Worm (Caenorhabditis elegans) whole organism, L3 larva: Measurements from ENCODE around the gene T14G8.6.

Experiments used
- aly-2 ChIP-seq: fragments of 150-350 bp; optimal IDR thresholded peaks from 2 replicates; lab custom pipeline; 2014; ENCODE audit warnings: missing biosample characterization, missing genetic modification characterization
- ama-1 ChIP-seq: fragments of 150-350 bp; optimal IDR thresholded peaks from 2 replicates; lab custom pipeline; 2018
- ceh-28 ChIP-seq: fragments of 150-350 bp; optimal IDR thresholded peaks from 2 replicates; lab custom pipeline; 2014; ENCODE audit warnings: missing biosample characterization, missing genetic modification reagents, missing genetic modification characterization
- egl-27 ChIP-seq: sonication (generic microtip); optimal IDR thresholded peaks from 4 replicates; lab custom pipeline; 2017; ENCODE audit warnings: missing biosample characterization, missing genetic modification reagents, missing genetic modification characterization
- egl-5 ChIP-seq: fragments of 150-350 bp; optimal IDR thresholded peaks from 2 replicates; lab custom pipeline; 2017; ENCODE audit warnings: missing biosample characterization, missing genetic modification reagents, missing genetic modification characterization, inconsistent platforms
- elt-1 ChIP-seq: fragments of 150-350 bp; optimal IDR thresholded peaks from 2 replicates; lab custom pipeline; 2014; ENCODE audit warnings: missing biosample characterization, missing genetic modification characterization
- elt-2 ChIP-seq: sonication (generic microtip); optimal IDR thresholded peaks from 2 replicates; lab custom pipeline; 2016; ENCODE audit warnings: missing genetic modification reagents, mild to moderate bottlenecking, missing genetic modification characterization, missing compliant biosample characterization
- elt-3 ChIP-seq, 3 experiments: fragments of 150-350 bp in 1 of 3; sonication (generic microtip) in 2 of 3; optimal IDR thresholded peaks; 2 replicates in 2 of 3; 4 replicates in 1 of 3; lab custom pipeline; 2014 to 2017; ENCODE audit warnings: missing biosample characterization in 3 of 3, missing genetic modification characterization in 3 of 3
- eor-1 ChIP-seq, 2 experiments: fragments of 150-350 bp; optimal IDR thresholded peaks; 2 replicates each; lab custom pipeline; 2014 to 2018; ENCODE audit warnings: missing biosample characterization in 2 of 2, missing genetic modification characterization in 2 of 2
- fkh-10 ChIP-seq: sonication (generic microtip); optimal IDR thresholded peaks from 2 replicates; lab custom pipeline; 2017; ENCODE audit warnings: missing biosample characterization, missing genetic modification reagents, missing genetic modification characterization
- fkh-2 ChIP-seq: fragments of 150-350 bp; optimal IDR thresholded peaks from 2 replicates; lab custom pipeline; 2014; ENCODE audit warnings: missing biosample characterization, missing genetic modification reagents, missing genetic modification characterization
- fos-1 ChIP-seq: fragments of 150-350 bp; optimal IDR thresholded peaks from 2 replicates; lab custom pipeline; 2014; ENCODE audit warnings: missing biosample characterization, missing genetic modification characterization
- jun-1 ChIP-seq: fragments of 150-350 bp; optimal IDR thresholded peaks from 2 replicates; lab custom pipeline; 2014; ENCODE audit warnings: missing biosample characterization, missing genetic modification reagents, missing genetic modification characterization
- lsy-12 ChIP-seq: sonication (generic microtip); optimal IDR thresholded peaks from 2 replicates; lab custom pipeline; 2016; ENCODE audit warnings: mild to moderate bottlenecking, missing genetic modification characterization, missing compliant biosample characterization
- mml-1 ChIP-seq: fragments of 150-350 bp; sonication (generic microtip); optimal IDR thresholded peaks from 3 replicates; lab custom pipeline; 2014; ENCODE audit warnings: missing biosample characterization, missing genetic modification characterization
- nhr-12 ChIP-seq: fragments of 150-350 bp; optimal IDR thresholded peaks from 2 replicates; lab custom pipeline; 2014; ENCODE audit warnings: missing biosample characterization, missing genetic modification characterization
- nhr-237 ChIP-seq: fragments of 150-350 bp; optimal IDR thresholded peaks from 2 replicates; lab custom pipeline; 2014; ENCODE audit warnings: missing biosample characterization, missing genetic modification characterization
- nhr-67 ChIP-seq: fragments of 150-350 bp; optimal IDR thresholded peaks from 2 replicates; lab custom pipeline; 2014; ENCODE audit warnings: missing biosample characterization, missing genetic modification characterization
- pha-4 ChIP-seq: fragments of 150-350 bp; optimal IDR thresholded peaks from 2 replicates; lab custom pipeline; 2014; ENCODE audit warnings: missing biosample characterization, missing genetic modification reagents, missing genetic modification characterization
- pqm-1 ChIP-seq: fragments of 150-350 bp; optimal IDR thresholded peaks from 2 replicates; lab custom pipeline; 2017; ENCODE audit warnings: missing biosample characterization, missing genetic modification characterization, inconsistent platforms
- skn-1 ChIP-seq: fragments of 150-350 bp; optimal IDR thresholded peaks from 2 replicates; lab custom pipeline; 2014; ENCODE audit warnings: missing biosample characterization, missing genetic modification characterization
- snpc-4 ChIP-seq: fragments of 150-350 bp; optimal IDR thresholded peaks from 2 replicates; lab custom pipeline; 2014; ENCODE audit warnings: missing biosample characterization, missing genetic modification characterization
- unc-62 ChIP-seq: fragments of 150-350 bp; sonication (generic microtip); optimal IDR thresholded peaks from 4 replicates; lab custom pipeline; 2014; ENCODE audit warnings: missing biosample characterization, missing genetic modification reagents, missing genetic modification characterization
- zag-1 ChIP-seq: fragments of 150-350 bp; optimal IDR thresholded peaks from 2 replicates; lab custom pipeline; 2014; ENCODE audit warnings: missing biosample characterization, missing genetic modification characterization
- ztf-11 ChIP-seq: fragments of 150-350 bp; optimal IDR thresholded peaks from 2 replicates; lab custom pipeline; 2014; ENCODE audit warnings: missing biosample characterization, missing genetic modification characterization
- ztf-4 ChIP-seq: fragments of 150-350 bp; optimal IDR thresholded peaks from 2 replicates; lab custom pipeline; 2014; ENCODE audit warnings: missing biosample characterization, missing genetic modification characterization

Gene T14G8.6

ce11 chrX:12819512-12819911 is 43.1 kb downstream of the T14G8.6 start:
- TF ChIP-seq elt-2 (tag; lab: Kevin White, UChicago) (peak; percentile 35), pqm-1 (tag; lab: Kevin White, UChicago) (peak; percentile 44), ztf-4 (tag; lab: Kevin White, UChicago) (no peak)

ce11 chrX:12818768-12819167 is 43.9 kb downstream of the T14G8.6 start:
- TF ChIP-seq egl-27 (no peak), elt-2 (tag; lab: Kevin White, UChicago) (peak; percentile 51), nhr-12 (tag; lab: Kevin White, UChicago) (no peak), lsy-12 (tag; lab: Kevin White, UChicago) (no peak), egl-5 (tag; lab: Kevin White, UChicago) (no peak), pha-4 (tag; lab: Kevin White, UChicago) (peak; percentile 33), ama-1 (lab: Kevin White, UChicago) (no peak)
- TF ChIP-seq, all 47 proteins: peak for 2

ce11 chrX:12815367-12815766 is 47.3 kb downstream of the T14G8.6 start:
- TF ChIP-seq jun-1 = no peak
- TF ChIP-seq ceh-28 (tag; lab: Kevin White, UChicago) = no peak
- TF ChIP-seq nhr-237 (tag; lab: Kevin White, UChicago) = no peak
- TF ChIP-seq skn-1 (tag; lab: Kevin White, UChicago) = no peak
- no peak for TF ChIP-seq nhr-12 (tag; lab: Kevin White, UChicago)
- TF ChIP-seq lsy-12 (tag; lab: Kevin White, UChicago) = no peak
- TF ChIP-seq elt-2 (tag; lab: Kevin White, UChicago) = no peak
- TF ChIP-seq egl-5 (tag; lab: Kevin White, UChicago) = no peak
- TF ChIP-seq fos-1 (tag; lab: Kevin White, UChicago) = no peak
- TF ChIP-seq fkh-2 (tag; lab: Kevin White, UChicago) = no peak
- no peak for TF ChIP-seq mml-1 (tag; lab: Kevin White, UChicago)
- no peak for TF ChIP-seq fkh-10 (GFP tag; lab: Kevin White, UChicago)
- no peak for TF ChIP-seq pqm-1 (tag; lab: Kevin White, UChicago)
- no peak for TF ChIP-seq elt-1
- no peak for TF ChIP-seq nhr-67 (tag; lab: Kevin White, UChicago)
- TF ChIP-seq, all 47 proteins: peak for 0

- TF ChIP-seq ceh-28 (tag; lab: Kevin White, UChicago) (no peak), ama-1 (lab: Kevin White, UChicago) (no peak), unc-62 (GFP tag; lab: Kevin White, UChicago) (no peak), ztf-11 (tag; lab: Kevin White, UChicago) (no peak), snpc-4 (tag; lab: Kevin White, UChicago) (no peak), aly-2 (tag; lab: Kevin White, UChicago) (no peak), eor-1 (tag; optimal IDR thresholded peaks at IDR 0.05; lab: Kevin White, UChicago) (no peak), elt-3 (tag; optimal IDR thresholded peaks at IDR 0.05; lab: Kevin White, UChicago) (no peak), zag-1 (tag; lab: Kevin White, UChicago) (no peak)
These were observed 49.1 kb downstream of the T14G8.6 start, which contains the start of gene gei-3 for ce11 chrX:12813539-12813938. Gene gei-3, minus strand, starts transcription at chrX:12813639.
